Worm (Caenorhabditis elegans): Measurements from ENCODE around the gene gcp-2.2.

The gcp-2.2 gene

ce11 chrX:11507836-11508235, 29.7 kb upstream of the gcp-2.2 start:
- no peak for TF ChIP-seq pat-9 (tag; optimal IDR thresholded peaks at IDR 0.05)
- no peak for TF ChIP-seq ceh-24 (tag; optimal IDR thresholded peaks at IDR 0.05)
- no peak for TF ChIP-seq ceh-9 (tag; optimal IDR thresholded peaks at IDR 0.05)
- no peak for TF ChIP-seq dmd-4 (tag; optimal IDR thresholded peaks at IDR 0.05; ENCODE audit: borderline replicate concordance)
- no peak for TF ChIP-seq ceh-14 (tag; optimal IDR thresholded peaks at IDR 0.05)
- no peak for TF ChIP-seq fax-1 (tag; optimal IDR thresholded peaks at IDR 0.05)
- TF ChIP-seq ceh-22 (tag; optimal IDR thresholded peaks at IDR 0.05) = no peak
- TF ChIP-seq F13H6.1 (tag; optimal IDR thresholded peaks at IDR 0.05) = no peak
- no peak for TF ChIP-seq tbx-2 (tag; optimal IDR thresholded peaks at IDR 0.05)

- TF ChIP-seq elt-2 (tag; optimal IDR thresholded peaks at IDR 0.05) (peak; percentile 56), ahr-1 (tag; optimal IDR thresholded peaks at IDR 0.05) (no peak)
Measured at ce11 chrX:11509547-11509946, 28.0 kb upstream of the gcp-2.2 start.

ce11 chrX:11511231-11511630, 26.3 kb upstream of the gcp-2.2 start, which contains the start of gene ccdc-149:
ccdc-149 (minus strand) TSS chrX:11511451.
- TF ChIP-seq T23F11.4 (GFP tag; optimal IDR thresholded peaks at IDR 0.05) = no peak
- no peak for TF ChIP-seq pqm-1 (tag; optimal IDR thresholded peaks at IDR 0.05)
- TF ChIP-seq syd-9 (tag; optimal IDR thresholded peaks at IDR 0.05) = no peak
- TF ChIP-seq elt-2 (tag; optimal IDR thresholded peaks at IDR 0.05) = no peak
- peak; percentile 69 for TF ChIP-seq ceh-48 (tag; optimal IDR thresholded peaks at IDR 0.05)
- no peak for TF ChIP-seq fkh-6 (tag; optimal IDR thresholded peaks at IDR 0.05)

ce11 chrX:11515381-11515780, 22.1 kb upstream of the gcp-2.2 start:
- TF ChIP-seq elt-2 (tag; optimal IDR thresholded peaks at IDR 0.05) (peak; percentile 61), ceh-9 (tag; optimal IDR thresholded peaks at IDR 0.05) (no peak)

ce11 chrX:11517433-11517832, 20.1 kb upstream of the gcp-2.2 start:
- TF ChIP-seq T23F11.4 (GFP tag; optimal IDR thresholded peaks at IDR 0.05) = no peak
- TF ChIP-seq nfya-1 (tag; optimal IDR thresholded peaks at IDR 0.05) = no peak
- no peak for TF ChIP-seq tbx-7 (tag; optimal IDR thresholded peaks at IDR 0.05)
- no peak for TF ChIP-seq ceh-9 (tag; optimal IDR thresholded peaks at IDR 0.05)
- TF ChIP-seq ztf-16 (tag; optimal IDR thresholded peaks at IDR 0.05) = no peak
- TF ChIP-seq ceh-24 (tag; optimal IDR thresholded peaks at IDR 0.05) = no peak
- TF ChIP-seq sdc-2 (tag; optimal IDR thresholded peaks at IDR 0.05) = no peak
- no peak for TF ChIP-seq zip-5 (tag; optimal IDR thresholded peaks at IDR 0.05)
- no peak for TF ChIP-seq ahr-1 (tag; optimal IDR thresholded peaks at IDR 0.05)
- no peak for TF ChIP-seq lim-6 (tag; optimal IDR thresholded peaks at IDR 0.05)
- TF ChIP-seq ceh-14 (tag; optimal IDR thresholded peaks at IDR 0.05) = no peak
- no peak for TF ChIP-seq pha-2 (tag; optimal IDR thresholded peaks at IDR 0.05)

- TF ChIP-seq sox-2 (GFP tag; IDR thresholded peaks at IDR 0.05) = no peak
- no peak for TF ChIP-seq ref-2 (tag; optimal IDR thresholded peaks at IDR 0.05)
- TF ChIP-seq ceh-19 (GFP tag; optimal IDR thresholded peaks at IDR 0.05) = no peak
- TF ChIP-seq zip-5 (tag; optimal IDR thresholded peaks at IDR 0.05) = no peak
- no peak for TF ChIP-seq ttx-3 (tag; optimal IDR thresholded peaks at IDR 0.05)
- TF ChIP-seq sox-4 (tag; optimal IDR thresholded peaks at IDR 0.05) = no peak
- no peak for TF ChIP-seq ceh-48 (tag; optimal IDR thresholded peaks at IDR 0.05)
- no peak for TF ChIP-seq ztf-16 (tag; optimal IDR thresholded peaks at IDR 0.05)
- TF ChIP-seq fkh-10 (GFP tag; optimal IDR thresholded peaks at IDR 0.05) = no peak
- no peak for TF ChIP-seq pag-3 (tag; optimal IDR thresholded peaks at IDR 0.05; ENCODE audit: borderline replicate concordance)
- no peak for TF ChIP-seq hlh-30 (tag; optimal IDR thresholded peaks at IDR 0.05; ENCODE audit: insufficient read depth)
- TF ChIP-seq eyg-1 (tag; optimal IDR thresholded peaks at IDR 0.05) = no peak
- no peak for TF ChIP-seq madf-2 (tag; optimal IDR thresholded peaks at IDR 0.05)
- TF ChIP-seq nfya-1 (tag; optimal IDR thresholded peaks at IDR 0.05) = no peak
- no peak for TF ChIP-seq T23F11.4 (GFP tag; optimal IDR thresholded peaks at IDR 0.05)
- TF ChIP-seq ceh-30 (tag; optimal IDR thresholded peaks at IDR 0.05) = no peak
- TF ChIP-seq ceh-22 (tag; optimal IDR thresholded peaks at IDR 0.05) = no peak
- TF ChIP-seq syd-9 (tag; optimal IDR thresholded peaks at IDR 0.05) = no peak
Measured at ce11 chrX:11518415-11518814, 19.1 kb upstream of the gcp-2.2 start.
